Worm (Caenorhabditis elegans): ENCODE data around the gene F29A7.3.

DNA sequence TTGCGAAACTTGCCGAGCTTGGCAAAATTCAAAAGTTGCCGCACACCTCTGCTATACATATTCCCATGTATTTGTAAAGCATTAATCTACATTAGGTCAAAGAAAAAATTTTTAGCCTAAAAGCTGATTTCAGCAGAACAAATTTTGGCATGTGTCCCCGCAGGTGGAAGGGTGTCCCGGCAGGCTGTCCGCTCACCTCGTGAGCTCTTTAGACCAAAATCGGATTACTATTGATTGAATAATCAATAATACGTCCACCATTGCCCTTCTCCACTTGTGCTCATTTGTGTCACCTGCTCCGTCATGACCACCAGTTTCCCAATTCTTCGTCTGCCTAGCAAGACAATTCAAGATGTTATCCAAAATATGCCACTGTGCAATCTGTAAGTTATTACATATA lies 5.4 kb downstream of the F29A7.3 start, which contains the start of gene fbxb-107:
- TF ChIP-seq unc-120 (tag; optimal IDR thresholded peaks at IDR 0.05; ENCODE audit: poor library complexity, severe bottlenecking) (no peak), unc-62 (GFP tag; optimal IDR thresholded peaks at IDR 0.05) (no peak), ceh-43 (GFP tag; optimal IDR thresholded peaks at IDR 0.05) (no peak), mab-5 (tag; optimal IDR thresholded peaks at IDR 0.05) (no peak), ztf-11 (tag; optimal IDR thresholded peaks at IDR 0.05) (no peak)
